Worm (Caenorhabditis elegans) whole organism, early embryonic: Measurements from ENCODE around the gene W01F3.2.

ENCODE experiments used
- aly-1 ChIP-seq: sonication (generic microtip); optimal IDR thresholded peaks from 2 replicates; lab custom pipeline; 2016; ENCODE audit warnings: missing genetic modification characterization, missing compliant biosample characterization
- ama-1 ChIP-seq: fragments of 150-350 bp; optimal IDR thresholded peaks from 2 replicates; lab custom pipeline; 2014
- ets-7 ChIP-seq: sonication (generic microtip); optimal IDR thresholded peaks from 2 replicates; lab custom pipeline; 2016; ENCODE audit warnings: missing genotype, missing genetic modification characterization, missing compliant biosample characterization
- flt-1 ChIP-seq: fragments of 200-800 bp; sonication (Bioruptor generic); IDR thresholded peaks from 2 replicates; pipeline ENCODE4 v1.3.6; 2022; ENCODE audit warnings: missing genetic modification characterization, missing compliant biosample characterization

- TF ChIP-seq ets-7 (no peak), ama-1 (no peak), flt-1 (no peak), aly-1 (tag; lab: Kevin White, UChicago) (no peak)
These were observed at the start of gene W01F3.2 for ce11 chrV:20660025-20660424.
